Worm (Caenorhabditis elegans) whole organism, L4/young adult: ENCODE data around the gene gasr-8.

Experiments used
- W03F9.2 ChIP-seq: fragments of 150-350 bp; optimal IDR thresholded peaks from 2 replicates; lab custom pipeline; 2014; ENCODE audit warnings: missing biosample characterization, missing genetic modification characterization
- him-1 ChIP-seq: sonication (generic microtip); optimal IDR thresholded peaks from 2 replicates; lab custom pipeline; 2016; ENCODE audit warnings: missing genotype, missing genetic modification reagents, missing genetic modification characterization, missing compliant biosample characterization

- TF ChIP-seq W03F9.2 (tag; lab: Kevin White, UChicago) (no peak), him-1 (tag; lab: Kevin White, UChicago) (no peak)
Observed at ce11 chrV:14678298-14678697, 10.6 kb upstream of the gasr-8 start.
